Worm (Caenorhabditis elegans): ENCODE data around the gene prdm-14.
A peak's percentile ranks its signal among the peaks of the same experiment; 100 is the strongest.

Gene prdm-14

DNA sequence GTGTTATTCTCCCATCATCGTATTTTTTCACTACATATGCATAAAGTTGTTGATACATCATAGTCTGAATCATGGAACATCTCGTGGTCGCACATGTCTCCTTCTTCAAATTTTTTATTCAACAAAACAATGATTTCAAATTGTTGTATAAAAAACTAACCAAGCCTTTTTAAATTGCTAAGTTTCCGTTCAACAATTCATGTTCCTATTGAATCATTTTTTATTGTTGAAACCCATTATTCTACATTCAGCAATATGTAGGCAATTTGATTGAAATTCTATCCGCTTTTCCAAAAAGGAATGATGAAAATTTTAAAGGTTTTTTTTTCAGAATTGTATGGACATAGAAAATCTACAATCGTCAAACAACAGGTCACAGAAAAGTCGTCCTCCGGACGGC, 36.6 kb downstream of the prdm-14 start, which contains the start of gene ajm-1:
Gene ajm-1 (plus strand): TSS at position 301 of the 400 bp plus-strand sequence.
- TF ChIP-seq ceh-18 (tag; optimal IDR thresholded peaks at IDR 0.05), result no peak
- TF ChIP-seq ref-2 (tag; optimal IDR thresholded peaks at IDR 0.05), result no peak
- no peak for TF ChIP-seq ama-1 (optimal IDR thresholded peaks at IDR 0.05)
- no peak for TF ChIP-seq K09A11.1 (tag; optimal IDR thresholded peaks at IDR 0.05; ENCODE audit: insufficient read depth)
- TF ChIP-seq unc-86 (tag; optimal IDR thresholded peaks at IDR 0.05), result no peak
- no peak for TF ChIP-seq eyg-1 (tag; optimal IDR thresholded peaks at IDR 0.05)
- TF ChIP-seq pqm-1 (tag; optimal IDR thresholded peaks at IDR 0.05), result no peak
- no peak for TF ChIP-seq che-1 (tag; optimal IDR thresholded peaks at IDR 0.05)
- no peak for TF ChIP-seq dve-1 (tag; optimal IDR thresholded peaks at IDR 0.05)
- no peak for TF ChIP-seq ttx-3 (tag; optimal IDR thresholded peaks at IDR 0.05)
- TF ChIP-seq F13H6.1 (tag; optimal IDR thresholded peaks at IDR 0.05), result no peak

DNA sequence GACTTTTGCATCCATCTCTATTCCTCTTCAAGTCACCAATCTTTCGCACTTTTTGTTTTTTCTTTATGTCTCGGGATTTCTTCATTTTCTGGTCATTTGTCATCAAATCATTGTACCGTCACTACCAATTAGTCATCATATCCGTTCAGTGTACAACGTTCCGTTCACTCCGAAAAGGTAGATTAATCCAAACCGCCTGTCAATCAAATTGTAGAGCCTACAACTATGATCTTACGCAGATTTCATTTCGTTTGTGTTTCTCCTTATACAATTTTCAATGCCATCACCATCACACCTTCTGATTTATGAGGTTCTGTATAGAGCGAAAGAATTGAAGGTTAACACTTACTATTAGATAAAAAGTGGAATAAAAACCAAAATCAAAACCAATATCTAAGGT, 39.9 kb downstream of the prdm-14 start:
- TF ChIP-seq unc-55 (GFP tag; optimal IDR thresholded peaks at IDR 0.05), result peak; percentile 72
- TF ChIP-seq rnt-1 (tag; optimal IDR thresholded peaks at IDR 0.05), result no peak
- TF ChIP-seq eyg-1 (tag; optimal IDR thresholded peaks at IDR 0.05), result no peak
- TF ChIP-seq ceh-14 (tag; optimal IDR thresholded peaks at IDR 0.05), result no peak
- no peak for TF ChIP-seq ceh-18 (tag; optimal IDR thresholded peaks at IDR 0.05)
- TF ChIP-seq ttx-3 (tag; optimal IDR thresholded peaks at IDR 0.05), result no peak
- no peak for TF ChIP-seq madf-2 (tag; optimal IDR thresholded peaks at IDR 0.05)
- no peak for TF ChIP-seq sox-2 (GFP tag; IDR thresholded peaks at IDR 0.05)

DNA sequence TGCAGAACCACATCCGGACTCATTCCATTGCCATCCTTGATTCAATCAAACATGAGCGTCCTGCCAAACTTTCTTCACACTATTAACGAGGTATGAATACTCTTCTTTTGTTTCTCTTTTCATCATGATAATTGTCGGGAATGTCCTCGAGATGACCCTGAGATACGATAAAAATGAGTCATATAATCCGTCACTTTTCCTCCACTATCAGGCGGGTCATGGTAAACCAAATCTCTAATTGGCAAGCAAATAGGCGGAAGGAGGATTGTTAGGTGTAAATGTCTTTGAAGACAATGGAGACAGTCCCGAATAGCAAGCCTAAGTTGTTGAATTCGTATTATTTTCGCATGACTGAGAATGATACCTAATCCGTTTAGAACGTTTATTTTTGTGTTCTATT, 42.6 kb downstream of the prdm-14 start:
- TF ChIP-seq dve-1 (tag; optimal IDR thresholded peaks at IDR 0.05) (no peak), pha-4 (tag; optimal IDR thresholded peaks at IDR 0.05) (no peak), zip-5 (tag; optimal IDR thresholded peaks at IDR 0.05) (no peak), C38D4.7 (GFP tag; optimal IDR thresholded peaks at IDR 0.05) (no peak), lim-6 (tag; optimal IDR thresholded peaks at IDR 0.05) (no peak), nhr-232 (tag; optimal IDR thresholded peaks at IDR 0.05) (no peak), hlh-15 (tag; optimal IDR thresholded peaks at IDR 0.05) (no peak), npax-4 (tag; optimal IDR thresholded peaks at IDR 0.05) (no peak), unc-42 (tag; optimal IDR thresholded peaks at IDR 0.05) (no peak), hlh-13 (GFP tag; optimal IDR thresholded peaks at IDR 0.05) (no peak)

DNA sequence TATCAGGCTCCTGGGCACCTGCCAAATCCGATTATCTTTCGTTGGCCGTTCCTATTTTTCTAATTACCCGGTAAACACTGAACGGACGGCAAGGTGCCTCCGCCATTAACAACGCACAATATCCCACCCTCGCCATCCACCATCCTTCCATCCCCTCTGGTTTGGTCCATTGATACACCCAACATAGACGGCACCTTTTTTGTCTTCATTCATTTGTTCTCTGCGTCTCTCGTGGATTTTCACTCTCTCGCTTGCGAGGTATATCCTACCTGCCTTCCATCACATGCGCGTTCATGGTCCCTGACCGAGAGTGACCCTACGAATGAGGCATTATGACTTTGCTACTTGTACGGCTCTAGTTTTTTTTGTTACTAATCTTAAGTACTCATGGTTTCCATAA, 43.5 kb downstream of the prdm-14 start:
- TF ChIP-seq tbx-2 (tag; optimal IDR thresholded peaks at IDR 0.05) (no peak), ceh-45 (GFP tag; IDR thresholded peaks at IDR 0.05) (no peak), sox-4 (tag; optimal IDR thresholded peaks at IDR 0.05) (no peak), ref-2 (tag; optimal IDR thresholded peaks at IDR 0.05) (peak; percentile 41), ceh-48 (tag; optimal IDR thresholded peaks at IDR 0.05) (no peak), syd-9 (tag; optimal IDR thresholded peaks at IDR 0.05) (no peak), sox-2 (GFP tag; IDR thresholded peaks at IDR 0.05) (no peak), ets-4 (tag; optimal IDR thresholded peaks at IDR 0.05) (no peak), pqm-1 (tag; optimal IDR thresholded peaks at IDR 0.05) (no peak), nfya-1 (tag; optimal IDR thresholded peaks at IDR 0.05) (peak; percentile 22), hlh-30 (tag; optimal IDR thresholded peaks at IDR 0.05; ENCODE audit: insufficient read depth) (peak; percentile 33), pros-1 (tag; optimal IDR thresholded peaks at IDR 0.05) (no peak), Y22D7AL.16 (tag; optimal IDR thresholded peaks at IDR 0.05) (no peak), pha-4 (tag; optimal IDR thresholded peaks at IDR 0.05) (no peak), pax-1 (tag; optimal IDR thresholded peaks at IDR 0.05) (no peak), eyg-1 (tag; optimal IDR thresholded peaks at IDR 0.05) (no peak), npax-4 (tag; optimal IDR thresholded peaks at IDR 0.05) (no peak), unc-42 (tag; optimal IDR thresholded peaks at IDR 0.05) (no peak), ceh-31 (tag; optimal IDR thresholded peaks at IDR 0.05) (peak; percentile 57)
